Fruit fly (Drosophila melanogaster): ENCODE data around the gene NSD.

NSD gene

DNA sequence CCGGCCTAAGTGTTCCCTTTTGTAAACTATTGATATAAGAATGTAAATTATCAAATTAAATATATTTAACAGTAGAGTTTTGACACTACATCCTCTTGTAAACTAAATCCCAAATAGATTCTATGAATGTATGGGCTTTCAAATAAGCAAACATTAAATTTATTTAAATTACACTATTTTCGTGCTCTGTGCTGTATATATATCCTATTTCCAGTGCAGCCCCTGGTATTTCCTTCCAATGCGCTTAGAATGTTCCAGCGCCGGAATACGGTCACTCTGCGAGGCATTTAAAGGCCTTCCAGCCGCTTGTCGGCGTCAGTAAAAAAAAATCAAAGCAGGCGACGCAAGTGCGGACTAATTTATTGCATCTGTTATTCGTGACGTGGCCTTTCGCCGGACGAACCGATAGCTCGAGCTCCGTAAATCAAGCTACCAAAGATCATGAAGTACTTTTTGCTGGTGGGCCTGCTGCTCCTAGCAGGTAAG lies 10.8 kb upstream of the NSD start, which contains the start of gene Gp93 (continued):
- TF ChIP-seq CG7556 (GFP tag; optimal IDR thresholded peaks at IDR 0.05) = peak; percentile 55
- peak; percentile 79 for TF ChIP-seq row (GFP tag; IDR thresholded peaks at IDR 0.05)
- no peak for TF ChIP-seq Dad (GFP tag; optimal IDR thresholded peaks at IDR 0.05)
- TF ChIP-seq chm (GFP tag; IDR thresholded peaks at IDR 0.05) = peak; percentile 59; the same call in 1 of the 2 replicates
- no peak for TF ChIP-seq CG17912 (GFP tag; optimal IDR thresholded peaks at IDR 0.05)
- TF ChIP-seq CG12299 (tag; optimal IDR thresholded peaks at IDR 0.05) = no peak
- TF ChIP-seq Abd-B (GFP tag; optimal IDR thresholded peaks at IDR 0.05) = peak; percentile 61
- TF ChIP-seq CG12744 (GFP tag; optimal IDR thresholded peaks at IDR 0.05) = no peak
- TF ChIP-seq CG8281 (tag; optimal IDR thresholded peaks at IDR 0.05) = no peak
- peak; percentile 62 for TF ChIP-seq CG17829 (tag; optimal IDR thresholded peaks at IDR 0.05)
- TF ChIP-seq Awh (GFP tag; IDR thresholded peaks at IDR 0.05) = 0 out of 2 replicates have a peak, but pooled peaks have one; percentile 32
- peak; percentile 42 for TF ChIP-seq sug (tag; optimal IDR thresholded peaks at IDR 0.05)
- TF ChIP-seq hth (optimal IDR thresholded peaks at IDR 0.05) = no peak
- no peak; the same call in 1 of the 2 replicates for TF ChIP-seq CG4360 (GFP tag; IDR thresholded peaks at IDR 0.05)
- peak; percentile 49; the same call in 1 of the 3 replicates for TF ChIP-seq croc (GFP tag; conservative IDR thresholded peaks at IDR 0.05)
- TF ChIP-seq CG13287 (GFP tag; IDR thresholded peaks at IDR 0.05; ENCODE audit: partially characterized antibody) = peak; percentile 47; the same call in 1 of the 2 replicates
- peak; percentile 2 for TF ChIP-seq chn (GFP tag; optimal IDR thresholded peaks at IDR 0.05)
- no peak for TF ChIP-seq Gsc (GFP tag; IDR thresholded peaks at IDR 0.05)
- TF ChIP-seq grn (GFP tag; optimal IDR thresholded peaks at IDR 0.05) = no peak
- peak; percentile 4 for TF ChIP-seq HmgD (GFP tag; optimal IDR thresholded peaks at IDR 0.05)
- no peak for TF ChIP-seq eyg (GFP tag; optimal IDR thresholded peaks at IDR 0.05)
- TF ChIP-seq lbe (GFP tag; optimal IDR thresholded peaks at IDR 0.05) = peak; percentile 30
- peak; percentile 8 for TF ChIP-seq CG10543 (GFP tag; optimal IDR thresholded peaks at IDR 0.05)
- TF ChIP-seq gfzf (GFP tag; optimal IDR thresholded peaks at IDR 0.05) = peak; percentile 67
- TF ChIP-seq CG10321 (GFP tag; IDR thresholded peaks at IDR 0.05) = peak; percentile 33; the same call in 1 of the 2 replicates
- TF ChIP-seq CG18599 (GFP tag; optimal IDR thresholded peaks at IDR 0.05) = peak; percentile 30
- peak; percentile 23 for TF ChIP-seq Usf (GFP tag; optimal IDR thresholded peaks at IDR 0.05)
- TF ChIP-seq vfl (GFP tag; optimal IDR thresholded peaks at IDR 0.05) = no peak
- peak; percentile 37 for TF ChIP-seq CG7987 (GFP tag; optimal IDR thresholded peaks at IDR 0.05)
- TF ChIP-seq HLH3B (GFP tag; IDR thresholded peaks at IDR 0.05) = peak; percentile 49
- TF ChIP-seq YL-1 (GFP tag; optimal IDR thresholded peaks at IDR 0.05) = peak; percentile 95
- no peak for TF ChIP-seq ap (GFP tag; IDR thresholded peaks at IDR 0.05)
- TF ChIP-seq stc (GFP tag; IDR thresholded peaks at IDR 0.05) = peak; percentile 40; the same call in 1 of the 2 replicates
- TF ChIP-seq yki (optimal IDR thresholded peaks at IDR 0.05) = no peak
- TF ChIP-seq usp (GFP tag; optimal IDR thresholded peaks at IDR 0.05) = no peak
- TF ChIP-seq CG18262 (tag; optimal IDR thresholded peaks at IDR 0.05) = peak; percentile 72
- no peak for TF ChIP-seq z (GFP tag; IDR thresholded peaks at IDR 0.05)
- peak; percentile 44 for TF ChIP-seq CG17385 (GFP tag; optimal IDR thresholded peaks at IDR 0.05)
- no peak for TF ChIP-seq CG6791 (GFP tag; IDR thresholded peaks at IDR 0.05; ENCODE audit: partially characterized antibody)
- peak; percentile 96; the same call in 2 of the 3 replicates for TF ChIP-seq CG34422 (GFP tag; IDR thresholded peaks at IDR 0.05)
- no peak for TF ChIP-seq CG6175 (GFP tag; IDR thresholded peaks at IDR 0.05)
- TF ChIP-seq CG5245 (GFP tag; optimal IDR thresholded peaks at IDR 0.05) = no peak
- peak; percentile 21 for TF ChIP-seq Ets97D (GFP tag; optimal IDR thresholded peaks at IDR 0.05)
- TF ChIP-seq CG1603 (tag; optimal IDR thresholded peaks at IDR 0.05) = peak; percentile 35
- peak; percentile 51; the same call in 1 of the 2 replicates for TF ChIP-seq al (GFP tag; IDR thresholded peaks at IDR 0.05)
- no peak for TF ChIP-seq sima (GFP tag; optimal IDR thresholded peaks at IDR 0.05)
- peak; percentile 30; the same call in 1 of the 2 replicates for TF ChIP-seq Scr (GFP tag; IDR thresholded peaks at IDR 0.05; ENCODE audit: partially characterized antibody)
- TF ChIP-seq CG15601 (tag; optimal IDR thresholded peaks at IDR 0.05) = no peak
- peak; percentile 20 to 53 for TF ChIP-seq bsh (GFP tag; optimal IDR thresholded peaks at IDR 0.05)
- no peak for TF ChIP-seq sens (GFP tag)
- peak; percentile 19 for TF ChIP-seq CG7928 (GFP tag; optimal IDR thresholded peaks at IDR 0.05)
